Fruit fly (Drosophila melanogaster): ENCODE measurements around the gene shps.

shps gene

dm6 chr3R:24303060-24303459 is 23.7 kb downstream of the shps start (continued):
- TF ChIP-seq CG2120 (GFP tag; optimal IDR thresholded peaks at IDR 0.05) (peak; percentile 30), PHDP (tag; optimal IDR thresholded peaks at IDR 0.05) (no peak), Ada2b (GFP tag; IDR thresholded peaks at IDR 0.05) (peak; percentile 45), row (GFP tag; IDR thresholded peaks at IDR 0.05) (peak; percentile 56; the same call in 2 of the 3 replicates), CG2712 (tag; optimal IDR thresholded peaks at IDR 0.05) (no peak), CG2202 (tag; optimal IDR thresholded peaks at IDR 0.05) (no peak), pan (optimal IDR thresholded peaks at IDR 0.05) (no peak), pan (GFP tag; optimal IDR thresholded peaks at IDR 0.05 in 1 of 2, IDR thresholded peaks at IDR 0.05 in 1 of 2) (peak in 1 of 2 experiments; percentile 54), CG8924 (tag; optimal IDR thresholded peaks at IDR 0.05) (no peak), E2f1 (GFP tag; IDR thresholded peaks at IDR 0.05) (peak; percentile 16; the same call in 1 of the 2 replicates), CG11560 (tag; IDR thresholded peaks at IDR 0.05) (no peak), grau (tag; optimal IDR thresholded peaks at IDR 0.05) (no peak), tgo (GFP tag; IDR thresholded peaks at IDR 0.05) (peak; percentile 41; the same call in 1 of the 3 replicates), CG7357 (GFP tag; IDR thresholded peaks at IDR 0.05) (peak; percentile 31; the same call in 1 of the 3 replicates), her (GFP tag; optimal IDR thresholded peaks at IDR 0.05) (no peak), CG30431 (GFP tag; optimal IDR thresholded peaks at IDR 0.05) (peak; percentile 0), prd (optimal IDR thresholded peaks at IDR 0.05) (no peak), prd (GFP tag; IDR thresholded peaks at IDR 0.05) (peak; percentile 30; the same call in 1 of the 3 replicates), MESR4 (GFP tag; optimal IDR thresholded peaks at IDR 0.05) (no peak), esg (GFP tag; conservative IDR thresholded peaks at IDR 0.05) (no peak), NC2β (GFP tag; optimal IDR thresholded peaks at IDR 0.05) (no peak), Atf6 (GFP tag; IDR thresholded peaks at IDR 0.05) (0 out of 2 replicates have a peak, but pooled peaks have one; percentile 11), org-1 (GFP tag; optimal IDR thresholded peaks at IDR 0.05) (no peak)

dm6 chr3R:24318217-24319082 is 39.1 kb downstream of the shps start, which contains the start of the genes Nab2 and BRWD3:
Gene Nab2, minus strand, starts transcription at chr3R:24318419.
Gene BRWD3, plus strand, starts transcription at chr3R:24319000.
- TF ChIP-seq phol (tag; optimal IDR thresholded peaks at IDR 0.05) (peak; percentile 65), fd64A (GFP tag; optimal IDR thresholded peaks at IDR 0.05) (no peak), pros (GFP tag; optimal IDR thresholded peaks at IDR 0.05) (no peak), ara (GFP tag; IDR thresholded peaks at IDR 0.05) (0 out of 2 replicates have a peak, but pooled peaks have one; percentile 50), Hey (tag; optimal IDR thresholded peaks at IDR 0.05) (no peak), CG11696 (GFP tag; IDR thresholded peaks at IDR 0.05) (no peak), Opbp (GFP tag; IDR thresholded peaks at IDR 0.05; ENCODE audit: partially characterized antibody) (peak; percentile 85), CG1233 (GFP tag; optimal IDR thresholded peaks at IDR 0.05) (no peak), Vsx1 (GFP tag; optimal IDR thresholded peaks at IDR 0.05) (no peak), CG6175 (GFP tag; IDR thresholded peaks at IDR 0.05) (no peak), CG13123 (GFP tag; optimal IDR thresholded peaks at IDR 0.05) (no peak), CG10267 (tag; optimal IDR thresholded peaks at IDR 0.05) (no peak), Chrac-16 (GFP tag; optimal IDR thresholded peaks at IDR 0.05) (no peak), chn (GFP tag; optimal IDR thresholded peaks at IDR 0.05) (no peak), Hr3 (GFP tag; optimal IDR thresholded peaks at IDR 0.05) (peak; percentile 43), CG8359 (GFP tag; optimal IDR thresholded peaks at IDR 0.05; ENCODE audit: borderline replicate concordance) (no peak), CG16815 (GFP tag; optimal IDR thresholded peaks at IDR 0.05) (peak; percentile 38), NC2α (GFP tag; optimal IDR thresholded peaks at IDR 0.05) (no peak), CG14860 (GFP tag; IDR thresholded peaks at IDR 0.05; ENCODE audit: partially characterized antibody) (peak; percentile 42; the same call in 2 of the 3 replicates), Deaf1 (tag; optimal IDR thresholded peaks at IDR 0.05) (no peak), CG12744 (GFP tag; optimal IDR thresholded peaks at IDR 0.05) (peak; percentile 7), sc (optimal IDR thresholded peaks at IDR 0.05) (no peak), sc (GFP tag; optimal IDR thresholded peaks at IDR 0.05) (no peak), onecut (GFP tag; IDR thresholded peaks at IDR 0.05) (peak; percentile 79), CG17802 (tag; optimal IDR thresholded peaks at IDR 0.05) (no peak), CG10431 (GFP tag; optimal IDR thresholded peaks at IDR 0.05) (no peak), cg (GFP tag; optimal IDR thresholded peaks at IDR 0.05) (no peak), yki (optimal IDR thresholded peaks at IDR 0.05) (no peak)

Measured in whole organism, embryonic.